Worm (Caenorhabditis elegans): ENCODE measurements around the gene C13G3.12.

Gene C13G3.12

DNA sequence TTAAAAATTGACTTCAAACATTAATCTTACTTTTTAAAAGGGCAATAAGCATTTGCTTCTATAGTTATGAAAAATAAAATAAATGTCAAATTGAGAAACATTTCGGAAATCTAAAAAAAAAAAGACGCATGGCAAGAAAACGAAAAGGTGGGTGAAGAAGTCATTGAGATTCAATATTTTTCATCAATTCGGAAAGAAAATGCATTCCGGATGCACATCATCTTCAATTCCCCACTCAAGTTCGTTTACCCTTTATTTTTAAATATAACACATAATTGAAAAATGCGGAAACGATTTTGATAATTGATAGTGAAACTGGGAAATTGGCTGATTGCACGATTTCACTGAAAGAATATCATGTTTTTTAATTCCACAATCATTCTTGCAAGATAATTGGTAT lies 20.3 kb downstream of the C13G3.12 start, which contains the start of gene F53B7.4:
Gene F53B7.4 (minus strand): TSS at position 101 of the 400 bp plus-strand sequence.
- no peak for TF ChIP-seq sea-2 (GFP tag; optimal IDR thresholded peaks at IDR 0.05)
- no peak for TF ChIP-seq lin-39 (tag; optimal IDR thresholded peaks at IDR 0.05)
- TF ChIP-seq pqm-1 (tag; optimal IDR thresholded peaks at IDR 0.05) = no peak
- no peak for TF ChIP-seq lin-15B (tag; optimal IDR thresholded peaks at IDR 0.05)
- TF ChIP-seq fos-1 (tag; optimal IDR thresholded peaks at IDR 0.05) = no peak
- TF ChIP-seq unc-39 (tag; optimal IDR thresholded peaks at IDR 0.05) = no peak
- TF ChIP-seq zag-1 (tag; optimal IDR thresholded peaks at IDR 0.05) = no peak
- no peak for TF ChIP-seq nhr-77 (tag; optimal IDR thresholded peaks at IDR 0.05)
- no peak for TF ChIP-seq nhr-76 (tag; optimal IDR thresholded peaks at IDR 0.05)
- TF ChIP-seq ztf-11 (tag; optimal IDR thresholded peaks at IDR 0.05) = no peak
- TF ChIP-seq tbx-2 (tag; optimal IDR thresholded peaks at IDR 0.05) = no peak
- no peak for TF ChIP-seq elt-2 (tag; optimal IDR thresholded peaks at IDR 0.05)
- TF ChIP-seq egl-5 (tag; optimal IDR thresholded peaks at IDR 0.05) = no peak
- TF ChIP-seq nfya-1 (tag; optimal IDR thresholded peaks at IDR 0.05; ENCODE audit: insufficient read depth) = no peak
- no peak for TF ChIP-seq nhr-67 (tag; optimal IDR thresholded peaks at IDR 0.05)
- no peak for TF ChIP-seq pha-4 (tag; optimal IDR thresholded peaks at IDR 0.05)
- no peak for TF ChIP-seq fkh-10 (GFP tag; optimal IDR thresholded peaks at IDR 0.05)
- no peak for TF ChIP-seq elt-1 (tag; optimal IDR thresholded peaks at IDR 0.05)

DNA sequence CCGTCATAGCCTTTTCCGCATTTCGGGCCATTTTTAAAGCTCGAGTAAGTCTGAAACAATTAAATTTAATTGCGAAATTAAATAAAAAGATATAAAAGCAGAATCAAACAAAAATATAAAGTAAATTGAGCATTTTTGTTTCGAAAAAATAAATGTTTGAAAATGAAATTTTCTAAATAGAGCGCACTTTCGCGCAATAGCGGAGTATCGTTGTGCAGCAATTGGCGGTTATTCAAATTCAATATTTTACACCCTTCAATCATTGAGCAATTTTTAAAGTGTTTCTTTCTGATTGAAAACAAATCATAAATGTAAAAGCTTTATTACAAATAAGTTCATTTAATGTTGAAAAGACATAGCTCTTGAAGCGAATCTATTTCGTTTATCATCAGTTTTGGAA lies 22.1 kb downstream of the C13G3.12 start, which contains the start of gene isy-1:
Gene isy-1 (minus strand): TSS at position 50 of the 400 bp plus-strand sequence.
- TF ChIP-seq nfya-1 (tag; optimal IDR thresholded peaks at IDR 0.05; ENCODE audit: insufficient read depth) = peak; percentile 81
- TF ChIP-seq lin-15B (tag; optimal IDR thresholded peaks at IDR 0.05) = peak; percentile 95
- peak; percentile 22 for TF ChIP-seq fkh-10 (GFP tag; optimal IDR thresholded peaks at IDR 0.05)
- peak; percentile 29 for TF ChIP-seq R02D3.7 (tag; optimal IDR thresholded peaks at IDR 0.05)
- TF ChIP-seq elt-2 (tag; optimal IDR thresholded peaks at IDR 0.05) = peak; percentile 18
- TF ChIP-seq snpc-4 (tag; optimal IDR thresholded peaks at IDR 0.05) = peak; percentile 87
- TF ChIP-seq ama-1 (optimal IDR thresholded peaks at IDR 0.05) = no peak
- TF ChIP-seq nhr-12 (tag; optimal IDR thresholded peaks at IDR 0.05) = no peak
- TF ChIP-seq nhr-67 (tag; optimal IDR thresholded peaks at IDR 0.05) = no peak
- TF ChIP-seq egl-5 (tag; optimal IDR thresholded peaks at IDR 0.05) = peak; percentile 41
- peak; percentile 12 for TF ChIP-seq nhr-43 (tag; optimal IDR thresholded peaks at IDR 0.05; ENCODE audit: poor library complexity, severe bottlenecking)
- TF ChIP-seq pha-4 (tag; optimal IDR thresholded peaks at IDR 0.05) = peak; percentile 94
- TF ChIP-seq nhr-25 (tag; optimal IDR thresholded peaks at IDR 0.05) = peak; percentile 45

DNA sequence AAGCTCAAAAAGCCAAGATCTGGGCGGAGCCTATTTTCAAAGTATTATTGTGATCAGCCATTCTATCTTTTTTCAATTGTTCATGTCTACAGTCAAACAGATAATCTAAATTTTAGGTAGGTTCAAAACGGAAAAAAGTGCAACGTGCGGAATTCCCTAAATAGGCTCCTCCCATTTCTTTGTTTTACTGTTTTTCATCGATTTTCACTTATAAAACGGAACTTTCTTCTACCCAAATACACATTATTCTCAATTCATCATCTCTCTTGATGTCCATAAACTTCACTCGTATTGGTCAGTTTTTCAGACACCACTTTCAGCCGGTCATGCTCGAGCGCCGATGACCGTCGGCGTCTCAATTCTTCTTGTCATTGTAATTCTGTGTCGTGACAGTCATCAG lies 23.9 kb downstream of the C13G3.12 start, which contains the start of gene F53B7.7:
Gene F53B7.7 (plus strand): TSS at position 301 of the 400 bp plus-strand sequence.
- no peak for TF ChIP-seq sea-2 (GFP tag; optimal IDR thresholded peaks at IDR 0.05)
- no peak for TF ChIP-seq nhr-237 (tag; optimal IDR thresholded peaks at IDR 0.05)
- TF ChIP-seq elt-2 (tag; optimal IDR thresholded peaks at IDR 0.05) = no peak

DNA sequence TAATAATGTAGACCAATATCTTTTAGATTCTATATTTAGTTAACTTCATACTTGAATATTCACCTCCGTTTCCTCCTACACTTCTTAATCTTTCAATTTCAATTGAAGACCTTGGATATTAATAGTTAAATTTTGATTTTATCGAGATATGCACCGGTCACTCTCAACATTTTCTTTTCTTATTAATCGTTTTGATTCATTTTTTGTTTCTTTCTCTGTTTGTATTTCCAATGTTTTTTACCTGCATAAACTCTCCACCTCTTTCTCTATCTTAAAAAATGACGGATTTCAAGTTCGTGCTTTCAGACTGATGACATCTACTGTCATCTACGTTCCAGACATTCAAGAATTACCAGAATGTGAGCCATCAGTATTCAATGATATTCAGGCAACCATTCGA lies 30.9 kb downstream of the C13G3.12 start, which contains the start of gene frpr-9:
Gene frpr-9 (plus strand): TSS at position 301 of the 400 bp plus-strand sequence.
- TF ChIP-seq eor-1 (tag; optimal IDR thresholded peaks at IDR 0.05) (no peak), elt-1 (tag; optimal IDR thresholded peaks at IDR 0.05) (no peak), fos-1 (tag; optimal IDR thresholded peaks at IDR 0.05) (no peak), ztf-11 (tag; optimal IDR thresholded peaks at IDR 0.05) (no peak)

DNA sequence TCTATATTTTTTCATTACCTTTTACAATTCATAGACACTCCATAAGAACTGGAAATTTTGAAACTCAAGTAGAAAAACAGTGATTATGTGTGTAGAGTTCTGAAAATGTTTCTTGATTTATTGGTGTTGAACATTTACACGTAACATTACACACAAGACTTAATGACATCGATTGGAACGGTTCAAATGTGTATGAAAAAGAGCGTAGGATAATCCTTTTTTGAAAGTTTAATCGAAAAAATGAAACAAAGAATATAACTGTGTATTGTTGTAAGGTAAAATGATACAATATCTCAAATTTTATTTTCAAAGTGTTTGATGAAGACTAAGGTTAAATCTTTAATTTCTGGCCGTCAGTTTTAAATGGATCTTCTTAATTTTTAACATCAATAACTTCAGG lies 41.6 kb downstream of the C13G3.12 start, which contains the start of gene fig-1:
Gene fig-1 (minus strand): TSS at position 101 of the 400 bp plus-strand sequence.
- no peak for TF ChIP-seq hmg-11 (tag; optimal IDR thresholded peaks at IDR 0.05)

DNA sequence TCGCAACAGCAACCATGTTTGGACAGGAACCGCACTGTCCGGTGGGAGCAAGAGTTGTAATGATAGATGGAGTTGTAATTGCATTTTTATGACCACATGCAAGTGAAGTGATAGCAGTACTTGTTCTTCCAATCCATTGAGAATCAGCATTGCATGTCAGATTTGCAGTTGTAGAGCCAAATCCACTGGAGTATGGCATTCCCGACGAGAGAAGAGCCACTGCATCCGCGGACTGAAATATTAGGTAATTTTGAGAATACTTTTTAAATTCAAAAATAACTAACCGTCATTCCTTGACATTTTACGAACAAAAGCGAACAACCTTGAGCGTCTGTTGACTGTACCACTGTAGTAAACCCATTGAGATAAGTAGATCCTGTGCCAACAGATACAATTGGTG lies 47.6 kb downstream of the C13G3.12 start:
- no peak for TF ChIP-seq elt-3 (tag; optimal IDR thresholded peaks at IDR 0.05)
- TF ChIP-seq fkh-10 (GFP tag; optimal IDR thresholded peaks at IDR 0.05) = no peak
- no peak for TF ChIP-seq elt-1 (tag; optimal IDR thresholded peaks at IDR 0.05)
- TF ChIP-seq pqm-1 (tag; optimal IDR thresholded peaks at IDR 0.05) = no peak
- no peak for TF ChIP-seq nhr-77 (tag; optimal IDR thresholded peaks at IDR 0.05)
- TF ChIP-seq R02D3.7 (tag; optimal IDR thresholded peaks at IDR 0.05) = no peak
- TF ChIP-seq ama-1 (optimal IDR thresholded peaks at IDR 0.05) = no peak
- TF ChIP-seq ceh-9 (tag; optimal IDR thresholded peaks at IDR 0.05) = no peak
- no peak for TF ChIP-seq ZK546.5 (tag; optimal IDR thresholded peaks at IDR 0.05)
- no peak for TF ChIP-seq unc-62 (GFP tag; optimal IDR thresholded peaks at IDR 0.05)
- no peak for TF ChIP-seq nhr-11 (tag; optimal IDR thresholded peaks at IDR 0.05)
- TF ChIP-seq mml-1 (tag; optimal IDR thresholded peaks at IDR 0.05) = no peak
- TF ChIP-seq ceh-16 (tag; optimal IDR thresholded peaks at IDR 0.05) = no peak
- TF ChIP-seq eor-1 (tag; optimal IDR thresholded peaks at IDR 0.05) = no peak
- no peak for TF ChIP-seq daf-12 (tag; optimal IDR thresholded peaks at IDR 0.05)

Measured in whole organism, L3 larva.